Fruit fly (Drosophila melanogaster) whole organism, embryonic: Measurements from ENCODE around the gene CG7182.

Experiments used
- CG3281 ChIP-seq: fragments of 200-800 bp; sonication (Bioruptor generic); optimal IDR thresholded peaks from 3 replicates; lab custom pipeline; 2017; ENCODE audit warnings: missing biosample characterization, mild to moderate bottlenecking, missing genetic modification characterization
- CG7987 ChIP-seq: fragments of 200-800 bp; sonication (Bioruptor generic); optimal IDR thresholded peaks from 2 replicates; lab custom pipeline; 2018; ENCODE audit warnings: missing biosample characterization, mild to moderate bottlenecking, missing genetic modification characterization, moderate library complexity
- CG8944 ChIP-seq: fragments of 200-800 bp; sonication (Bioruptor generic); optimal IDR thresholded peaks from 3 replicates; lab custom pipeline; 2016; ENCODE audit warnings: missing biosample characterization, missing genetic modification characterization
- CG9932 ChIP-seq: fragments of 200-800 bp; sonication (Bioruptor generic); IDR thresholded peaks from 2 replicates; pipeline ENCODE4 v1.3.6; 2022; ENCODE audit warnings: missing biosample characterization, missing genetic modification characterization
- CoRest ChIP-seq: fragments of 200-800 bp; sonication (Bioruptor generic); optimal IDR thresholded peaks from 3 replicates; lab custom pipeline; 2018; ENCODE audit warnings: missing biosample characterization, mild to moderate bottlenecking, missing genetic modification characterization, moderate library complexity
- Meics ChIP-seq: fragments of 200-800 bp; sonication (Bioruptor generic); optimal IDR thresholded peaks from 2 replicates; lab custom pipeline; 2017; ENCODE audit warnings: missing biosample characterization, mild to moderate bottlenecking, missing genetic modification characterization
- Usf ChIP-seq: fragments of 200-800 bp; sonication (Bioruptor generic); optimal IDR thresholded peaks from 2 replicates; lab custom pipeline; 2017; ENCODE audit warnings: missing genotype, missing biosample characterization, missing genetic modification characterization
- ci ChIP-seq: fragments of 200-800 bp; sonication (Bioruptor generic); IDR thresholded peaks from 3 replicates; pipeline ENCODE4 v1.3.6; 2022; ENCODE audit warnings: missing biosample characterization, missing genetic modification characterization
- ranshi ChIP-seq: fragments of 200-800 bp; sonication (Bioruptor generic); IDR thresholded peaks from 2 replicates; pipeline ENCODE4 v1.3.6; 2022; ENCODE audit warnings: missing biosample characterization, missing genetic modification characterization
- twi ChIP-seq: fragments of 200-800 bp; optimal IDR thresholded peaks from 2 replicates; lab custom pipeline; 2019; ENCODE audit warnings: missing biosample characterization, mild to moderate bottlenecking, missing genetic modification characterization, moderate library complexity
- usp ChIP-seq: fragments of >200 bp; optimal IDR thresholded peaks from 2 replicates; lab custom pipeline; 2017; ENCODE audit warnings: missing biosample characterization, missing genetic modification characterization

- TF ChIP-seq CG9932 (GFP tag; lab: Robert Waterston, UW) (peak; percentile 56), CG7987 (GFP tag; lab: Kevin White, UChicago) (no peak), twi (tag; lab: Kevin White, UChicago) (no peak), CoRest (no peak), ranshi (0 out of 2 replicates have a peak, but pooled peaks have one; percentile 36), Usf (GFP tag; lab: Kevin White, UChicago) (no peak), Meics (GFP tag; lab: Kevin White, UChicago) (peak; percentile 51), ci (peak; percentile 34; the same call in 2 of the 3 replicates), CG3281 (GFP tag; lab: Kevin White, UChicago) (peak; percentile 34), usp (no peak), CG8944 (GFP tag; lab: Kevin White, UChicago) (no peak)
Measured at dm6 chr3L:8314788-8315140, 31.4 kb downstream of the CG7182 start.
